Worm (Caenorhabditis elegans): ENCODE data around the gene W10D9.1.

ce11 chrII:495124-495523 is 40.4 kb downstream of the W10D9.1 start, which contains the start of gene sms-5:
- TF ChIP-seq lin-39 (tag; optimal IDR thresholded peaks at IDR 0.05) (no peak), ama-1 (optimal IDR thresholded peaks at IDR 0.05) (no peak)
